Fruit fly (Drosophila melanogaster) whole organism, wandering third instar larva: Measurements from ENCODE around the gene CG13313.

Experiments
- GATAd ChIP-seq: sonication (Bioruptor generic); optimal IDR thresholded peaks from 2 replicates; lab custom pipeline; 2016; ENCODE audit warnings: missing biosample characterization, missing genetic modification characterization
- Mio ChIP-seq: sonication (Bioruptor generic); optimal IDR thresholded peaks from 2 replicates; lab custom pipeline; 2016; ENCODE audit warnings: missing biosample characterization, missing genetic modification characterization
- Myc ChIP-seq: fragments of >200 bp; optimal IDR thresholded peaks from 2 replicates; lab custom pipeline; 2017
- dsf ChIP-seq: sonication (Bioruptor generic); optimal IDR thresholded peaks from 2 replicates; lab custom pipeline; 2016; ENCODE audit warnings: missing biosample characterization, missing genetic modification characterization, borderline replicate concordance
- h ChIP-seq: fragments of 200-800 bp; sonication (Bioruptor generic); optimal IDR thresholded peaks from 3 replicates; lab custom pipeline; 2016; ENCODE audit warnings: missing biosample characterization, mild to moderate bottlenecking, missing genetic modification characterization
- pan ChIP-seq: fragments of >200 bp; optimal IDR thresholded peaks from 2 replicates; lab custom pipeline; 2017
- psq ChIP-seq: fragments of 200-800 bp; sonication (Bioruptor generic); optimal IDR thresholded peaks from 3 replicates; lab custom pipeline; 2017; ENCODE audit warnings: missing biosample characterization, mild to moderate bottlenecking, missing genetic modification characterization, moderate library complexity

dm6 chr3L:8986582-8986981 lies 27.9 kb downstream of the CG13313 start, which contains the start of gene CG5068:
- TF ChIP-seq h (no peak), pan (lab: Kevin White, UChicago) (no peak), Mio (GFP tag; lab: Kevin White, UChicago) (no peak), GATAd (no peak), psq (no peak), Myc (lab: Kevin White, UChicago) (no peak), dsf (GFP tag; lab: Kevin White, UChicago) (no peak)
